Worm (Caenorhabditis elegans): Measurements from ENCODE around the gene ZK1127.13.
A peak's percentile ranks its signal among the peaks of the same experiment; 100 is the strongest.

The ZK1127.13 gene

DNA sequence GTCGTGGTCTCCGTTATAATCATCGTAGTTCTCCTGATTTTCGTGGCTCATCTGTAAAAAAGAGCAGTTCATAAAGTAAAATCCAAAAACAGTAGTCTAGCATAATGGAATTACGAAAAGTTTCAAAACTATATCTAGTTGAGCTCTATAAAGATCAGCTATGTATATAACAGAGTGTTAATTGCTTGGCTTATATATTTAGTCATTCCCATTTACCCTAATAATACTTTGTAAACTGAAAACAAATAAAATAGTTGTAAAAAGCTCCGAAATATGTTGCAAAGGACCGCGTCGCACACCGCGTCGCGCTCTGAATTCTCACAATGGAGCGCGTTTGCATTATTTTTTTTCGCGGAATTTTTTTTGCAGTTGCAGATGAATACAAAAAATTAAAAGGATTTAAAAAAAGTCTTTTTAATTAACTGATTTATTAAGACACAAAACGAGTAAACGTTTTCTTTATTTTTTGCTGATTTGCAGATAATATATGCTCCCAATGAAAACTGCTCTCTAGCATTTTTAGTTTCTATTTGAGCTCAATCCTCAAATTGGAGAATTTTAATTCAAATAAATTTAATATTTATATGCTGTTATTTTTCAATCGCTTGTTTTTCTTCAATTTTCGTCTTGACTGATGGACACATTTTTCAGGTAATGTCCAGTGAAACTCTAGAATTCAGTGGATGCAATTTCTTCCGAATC lies 2.9 kb upstream of the ZK1127.13 start, which contains the start of the genes tcer-1 and ZK1127.5 (continued):
- TF ChIP-seq lim-6 (tag; optimal IDR thresholded peaks at IDR 0.05) = no peak
- TF ChIP-seq fax-1 (tag; optimal IDR thresholded peaks at IDR 0.05) = no peak
- TF ChIP-seq ref-2 (tag; optimal IDR thresholded peaks at IDR 0.05) = no peak
- TF ChIP-seq nhr-11 (tag; optimal IDR thresholded peaks at IDR 0.05) = no peak
- no peak for TF ChIP-seq pat-9 (tag; optimal IDR thresholded peaks at IDR 0.05)
- TF ChIP-seq tbx-2 (tag; optimal IDR thresholded peaks at IDR 0.05) = peak; percentile 22
- no peak for TF ChIP-seq unc-86 (tag; optimal IDR thresholded peaks at IDR 0.05)
- no peak for TF ChIP-seq Y22D7AL.16 (tag; optimal IDR thresholded peaks at IDR 0.05)
- TF ChIP-seq rnt-1 (tag; optimal IDR thresholded peaks at IDR 0.05) = no peak
- TF ChIP-seq T23F11.4 (GFP tag; optimal IDR thresholded peaks at IDR 0.05) = no peak
- TF ChIP-seq F13H6.1 (tag; optimal IDR thresholded peaks at IDR 0.05) = no peak
- peak; percentile 15 for TF ChIP-seq unc-42 (tag; optimal IDR thresholded peaks at IDR 0.05)
- no peak for TF ChIP-seq K02D7.2 (tag; optimal IDR thresholded peaks at IDR 0.05)
- no peak for TF ChIP-seq fkh-10 (GFP tag; optimal IDR thresholded peaks at IDR 0.05)
- TF ChIP-seq eyg-1 (tag; optimal IDR thresholded peaks at IDR 0.05) = no peak
- peak; percentile 18 for TF ChIP-seq ceh-30 (tag; optimal IDR thresholded peaks at IDR 0.05)
- TF ChIP-seq ceh-24 (tag; optimal IDR thresholded peaks at IDR 0.05) = no peak
- TF ChIP-seq ceh-14 (tag; optimal IDR thresholded peaks at IDR 0.05) = no peak
- no peak for TF ChIP-seq K09A11.1 (tag; optimal IDR thresholded peaks at IDR 0.05; ENCODE audit: insufficient read depth)
- no peak for TF ChIP-seq lin-11 (tag; optimal IDR thresholded peaks at IDR 0.05)

DNA sequence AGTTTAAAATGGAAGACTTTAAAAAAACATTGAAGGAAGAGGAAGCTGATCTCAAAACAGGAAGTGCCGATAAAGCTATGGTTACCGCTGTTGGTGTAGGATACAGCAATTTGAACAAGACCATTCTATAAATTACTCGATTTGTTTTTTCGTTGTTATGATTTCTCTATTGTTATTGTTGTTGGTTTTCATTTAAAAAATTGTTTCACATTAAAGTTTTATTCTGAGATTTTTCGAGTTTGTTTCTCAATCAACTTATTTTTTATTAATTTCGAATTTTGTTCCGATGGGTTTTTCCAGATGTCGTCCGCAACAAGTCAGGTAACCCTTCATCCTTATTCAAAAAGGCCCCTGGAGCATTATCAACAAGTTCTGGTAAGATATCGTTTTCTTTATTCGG lies 1.3 kb upstream of the ZK1127.13 start, which contains the start of gene ZK1127.12:
Gene ZK1127.12 (plus strand): TSS at position 301 of the 400 bp plus-strand sequence.
- TF ChIP-seq ceh-14 (tag; optimal IDR thresholded peaks at IDR 0.05) = no peak
- TF ChIP-seq Y22D7AL.16 (tag; optimal IDR thresholded peaks at IDR 0.05) = no peak
- TF ChIP-seq pha-2 (tag; optimal IDR thresholded peaks at IDR 0.05) = no peak
- no peak for TF ChIP-seq ceh-34 (tag; optimal IDR thresholded peaks at IDR 0.05)
- TF ChIP-seq fax-1 (tag; optimal IDR thresholded peaks at IDR 0.05) = no peak
- no peak for TF ChIP-seq mec-3 (tag; optimal IDR thresholded peaks at IDR 0.05; ENCODE audit: borderline replicate concordance)
- TF ChIP-seq ets-4 (tag; optimal IDR thresholded peaks at IDR 0.05) = no peak
- TF ChIP-seq nhr-232 (tag; optimal IDR thresholded peaks at IDR 0.05) = no peak
- TF ChIP-seq pha-4 (tag; optimal IDR thresholded peaks at IDR 0.05) = no peak
- TF ChIP-seq lin-11 (tag; optimal IDR thresholded peaks at IDR 0.05) = no peak
- TF ChIP-seq unc-55 (GFP tag; optimal IDR thresholded peaks at IDR 0.05) = no peak
- no peak for TF ChIP-seq ceh-6 (GFP tag; optimal IDR thresholded peaks at IDR 0.05)
- TF ChIP-seq unc-42 (tag; optimal IDR thresholded peaks at IDR 0.05) = no peak
- no peak for TF ChIP-seq K09A11.1 (tag; optimal IDR thresholded peaks at IDR 0.05; ENCODE audit: insufficient read depth)
- no peak for TF ChIP-seq zip-5 (tag; optimal IDR thresholded peaks at IDR 0.05)
- no peak for TF ChIP-seq T23F11.4 (GFP tag; optimal IDR thresholded peaks at IDR 0.05)
- TF ChIP-seq ceh-24 (tag; optimal IDR thresholded peaks at IDR 0.05) = no peak
- no peak for TF ChIP-seq hlh-13 (GFP tag; optimal IDR thresholded peaks at IDR 0.05)

DNA sequence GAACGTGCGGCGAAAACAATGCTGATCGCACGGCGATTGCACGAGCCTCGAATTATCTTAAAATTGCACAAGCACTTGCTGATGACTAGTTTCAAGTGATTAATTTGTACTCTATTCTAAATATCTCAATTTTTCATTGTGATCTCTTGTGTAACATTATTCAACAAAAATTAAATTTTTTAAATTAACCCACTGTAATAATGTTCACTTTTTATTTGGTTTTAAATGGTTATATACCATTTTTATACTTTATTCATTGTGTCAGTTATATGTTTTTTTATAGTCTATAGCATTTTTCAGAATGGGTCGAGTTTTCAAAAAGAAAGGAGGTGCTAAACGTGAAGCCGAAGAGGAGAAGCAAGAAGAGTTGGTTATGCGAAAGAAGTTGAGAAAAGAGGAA lies 548 bp downstream of the ZK1127.13 start, which contains the start of gene ZK1127.4:
Gene ZK1127.4 (plus strand): TSS at position 301 of the 400 bp plus-strand sequence.
- no peak for TF ChIP-seq F13H6.1 (tag; optimal IDR thresholded peaks at IDR 0.05)
- TF ChIP-seq dmd-4 (tag; optimal IDR thresholded peaks at IDR 0.05; ENCODE audit: borderline replicate concordance) = no peak
- no peak for TF ChIP-seq lim-6 (tag; optimal IDR thresholded peaks at IDR 0.05)
- TF ChIP-seq ceh-48 (tag; optimal IDR thresholded peaks at IDR 0.05) = no peak
- TF ChIP-seq unc-3 (GFP tag; conservative IDR thresholded peaks at IDR 0.05) = no peak
- TF ChIP-seq unc-3 (tag; optimal IDR thresholded peaks at IDR 0.05) = no peak
- TF ChIP-seq syd-9 (tag; optimal IDR thresholded peaks at IDR 0.05) = no peak
- no peak for TF ChIP-seq ama-1 (optimal IDR thresholded peaks at IDR 0.05)
- no peak for TF ChIP-seq tbx-2 (tag; optimal IDR thresholded peaks at IDR 0.05)
- TF ChIP-seq sox-4 (tag; optimal IDR thresholded peaks at IDR 0.05) = no peak
- TF ChIP-seq ahr-1 (tag; optimal IDR thresholded peaks at IDR 0.05) = no peak
- no peak for TF ChIP-seq sox-2 (GFP tag; IDR thresholded peaks at IDR 0.05)
- TF ChIP-seq Y22D7AL.16 (tag; optimal IDR thresholded peaks at IDR 0.05) = no peak
- no peak for TF ChIP-seq ref-2 (tag; optimal IDR thresholded peaks at IDR 0.05)
